Worm (Caenorhabditis elegans) whole organism, L4 larva: ENCODE measurements around the gene noca-1.

Source experiments
- D1046.2 ChIP-seq: fragments of 200-800 bp; sonication (Bioruptor generic); IDR thresholded peaks from 2 replicates; pipeline ENCODE4 v1.3.6; 2022; ENCODE audit warnings: missing genetic modification characterization, missing compliant biosample characterization
- Y5F2A.4 ChIP-seq: fragments of 200-800 bp; sonication (Bioruptor generic); optimal IDR thresholded peaks from 2 replicates; lab custom pipeline; 2018; ENCODE audit warnings: mild to moderate bottlenecking, missing genetic modification characterization, missing compliant biosample characterization
- ZK337.2 ChIP-seq: fragments of 200-800 bp; sonication (Bioruptor generic); IDR thresholded peaks from 2 replicates; pipeline ENCODE4 v1.3.6; 2022; ENCODE audit warnings: missing genetic modification reagents, missing genetic modification characterization, missing compliant biosample characterization
- ZK546.5 ChIP-seq, 2 experiments: sonication (generic microtip); optimal IDR thresholded peaks; 2 replicates each; lab custom pipeline; 2017; ENCODE audit warnings: missing biosample characterization in 2 of 2, missing genetic modification characterization in 2 of 2
- aha-1 ChIP-seq: fragments of 150-350 bp; peaks from one replicate; lab custom pipeline; 2014; ENCODE audit warnings: missing biosample characterization, missing genetic modification characterization
- ama-1 ChIP-seq: fragments of 150-350 bp; optimal IDR thresholded peaks from 2 replicates; lab custom pipeline; 2014; ENCODE audit warnings: inconsistent platforms, mixed read lengths
- attf-4 ChIP-seq: sonication (generic microtip); optimal IDR thresholded peaks from 3 replicates; lab custom pipeline; 2017; ENCODE audit warnings: missing biosample characterization, missing genetic modification characterization
- ceh-28 ChIP-seq: fragments of 150-350 bp; optimal IDR thresholded peaks from 2 replicates; lab custom pipeline; 2014; ENCODE audit warnings: missing biosample characterization, missing genetic modification reagents, missing genetic modification characterization
- ces-1 ChIP-seq: fragments of 150-350 bp; sonication (generic microtip); optimal IDR thresholded peaks from 4 replicates; lab custom pipeline; 2014; ENCODE audit warnings: missing biosample characterization, missing genetic modification reagents, missing genetic modification characterization
- ctbp-1 ChIP-seq: fragments of 200-800 bp; sonication (Bioruptor generic); IDR thresholded peaks from 2 replicates; pipeline ENCODE4 v1.3.6; 2022; ENCODE audit warnings: missing genetic modification reagents, missing genetic modification characterization, missing compliant biosample characterization
- daf-16 ChIP-seq, 3 experiments: sonication (generic microtip); optimal IDR thresholded peaks; 2 replicates each; lab custom pipeline; 2016 to 2017; ENCODE audit warnings: missing genetic modification characterization in 3 of 3, missing genetic modification reagents in 3 of 3, mild to moderate bottlenecking in 2 of 3, missing compliant biosample characterization in 2 of 3, missing biosample characterization in 1 of 3, moderate library complexity in 1 of 3
- daf-19 ChIP-seq: fragments of 200-800 bp; sonication (Bioruptor generic); conservative IDR thresholded peaks from 2 replicates; pipeline ENCODE4 v1.3.6; 2022; ENCODE audit warnings: missing genetic modification characterization, missing compliant biosample characterization
- daf-8 ChIP-seq: fragments of 200-800 bp; sonication (Bioruptor generic); IDR thresholded peaks from 2 replicates; pipeline ENCODE4 v1.3.6; 2022; ENCODE audit warnings: missing genetic modification characterization, missing compliant biosample characterization
- dpl-1 ChIP-seq: fragments of 150-350 bp; optimal IDR thresholded peaks from 2 replicates; lab custom pipeline; 2014; ENCODE audit warnings: missing biosample characterization, missing genetic modification reagents, missing genetic modification characterization
- duxl-1 ChIP-seq: sonication (generic microtip); optimal IDR thresholded peaks from 2 replicates; lab custom pipeline; 2016; ENCODE audit warnings: mild to moderate bottlenecking, missing genetic modification characterization, moderate library complexity, missing compliant biosample characterization; ENCODE audit not compliant: poor library complexity
- dve-1 ChIP-seq: sonication (generic microtip); optimal IDR thresholded peaks from 2 replicates; lab custom pipeline; 2017; ENCODE audit warnings: antibody characterized with exemption, mild to moderate bottlenecking, missing genetic modification characterization, missing compliant biosample characterization; ENCODE audit not compliant: insufficient read depth
- gei-8 ChIP-seq: fragments of 200-800 bp; sonication (Bioruptor generic); optimal IDR thresholded peaks from 2 replicates; lab custom pipeline; 2018; ENCODE audit warnings: mild to moderate bottlenecking, missing genetic modification characterization, missing compliant biosample characterization
- hlh-11 ChIP-seq: fragments of 200-800 bp; sonication (Bioruptor generic); optimal IDR thresholded peaks from 2 replicates; lab custom pipeline; 2018; ENCODE audit warnings: mild to moderate bottlenecking, missing genetic modification characterization, missing compliant biosample characterization
- hmg-1.1 ChIP-seq: fragments of 200-800 bp; sonication (Bioruptor generic); IDR thresholded peaks from 2 replicates; pipeline ENCODE4 v1.3.6; 2022; ENCODE audit warnings: missing genetic modification reagents, missing genetic modification characterization, missing compliant biosample characterization
- lin-29 ChIP-seq: fragments of 200-800 bp; sonication (Bioruptor generic); IDR thresholded peaks from 2 replicates; pipeline ENCODE4 v1.3.6; 2022; ENCODE audit warnings: missing genetic modification reagents, missing genetic modification characterization, missing compliant biosample characterization
- lin-38 ChIP-seq: fragments of 200-800 bp; sonication (Bioruptor generic); IDR thresholded peaks from 2 replicates; pipeline ENCODE4 v1.3.6; 2022; ENCODE audit warnings: missing genetic modification reagents, missing genetic modification characterization, missing compliant biosample characterization
- lsy-2 ChIP-seq, 2 experiments: fragments of 150-350 bp in 1 of 2; sonication (generic microtip) in 1 of 2; optimal IDR thresholded peaks; 2 replicates each; lab custom pipeline; 2014 to 2017; ENCODE audit warnings: missing biosample characterization in 2 of 2, missing genetic modification characterization in 2 of 2
- madf-9 ChIP-seq: fragments of 200-800 bp; sonication (Bioruptor generic); conservative IDR thresholded peaks from 2 replicates; pipeline ENCODE4 v1.3.6; 2022; ENCODE audit warnings: missing genetic modification reagents, missing genetic modification characterization, missing compliant biosample characterization
- mes-2 ChIP-seq: sonication (generic microtip); optimal IDR thresholded peaks from 2 replicates; lab custom pipeline; 2016; ENCODE audit warnings: missing genotype, mild to moderate bottlenecking, missing genetic modification characterization, missing compliant biosample characterization; ENCODE audit not compliant: poor library complexity, severe bottlenecking
- mxl-2 ChIP-seq: fragments of 200-800 bp; sonication (Bioruptor generic); conservative IDR thresholded peaks from 2 replicates; pipeline ENCODE4 v1.3.6; 2022; ENCODE audit warnings: missing genetic modification reagents, missing genetic modification characterization, missing compliant biosample characterization
- nhr-25 ChIP-seq: sonication (generic microtip); optimal IDR thresholded peaks from 2 replicates; lab custom pipeline; 2017; ENCODE audit warnings: missing genetic modification characterization, mild to moderate bottlenecking, missing compliant biosample characterization, antibody characterized with exemption, moderate library complexity, borderline replicate concordance; ENCODE audit not compliant: insufficient read depth
- nhr-28 ChIP-seq: fragments of 150-350 bp; optimal IDR thresholded peaks from 2 replicates; lab custom pipeline; 2014; ENCODE audit warnings: missing biosample characterization, missing genetic modification characterization
- nhr-41 ChIP-seq: fragments of 200-800 bp; sonication (Bioruptor generic); IDR thresholded peaks from 2 replicates; pipeline ENCODE4 v1.3.6; 2022; ENCODE audit warnings: missing genetic modification reagents, missing genetic modification characterization, missing compliant biosample characterization
- nhr-6 ChIP-seq: fragments of 150-350 bp; optimal IDR thresholded peaks from 2 replicates; lab custom pipeline; 2014; ENCODE audit warnings: missing biosample characterization, missing genetic modification characterization
- nhr-77 ChIP-seq: fragments of 150-350 bp; optimal IDR thresholded peaks from 2 replicates; lab custom pipeline; 2014; ENCODE audit warnings: missing biosample characterization, missing genetic modification characterization
- rbr-2 ChIP-seq: sonication (generic microtip); optimal IDR thresholded peaks from 2 replicates; lab custom pipeline; 2016; ENCODE audit warnings: missing genotype, missing genetic modification characterization, missing compliant biosample characterization
- unc-62 ChIP-seq, 3 experiments: fragments of 150-350 bp in 1 of 3; sonication (generic microtip); optimal IDR thresholded peaks in 2 of 3; peaks in 1 of 3; 1 replicate in 1 of 3; 2 replicates in 2 of 3; lab custom pipeline; 2014 to 2017; ENCODE audit warnings: missing biosample characterization in 3 of 3, missing genetic modification characterization in 3 of 3, missing genetic modification reagents in 3 of 3, missing genotype in 1 of 3

Gene noca-1

ce11 chrV:13176117-13176753, 23.5 kb downstream of the noca-1 start, which contains the start of gene him-17:
Gene him-17 (plus strand): TSS chrV:13176711.
- TF ChIP-seq lin-38 (peak; percentile 34), daf-16 (GFP tag; optimal IDR thresholded peaks at IDR 0.05; lab: Kevin White, UChicago) (no peak), daf-16 (tag; optimal IDR thresholded peaks at IDR 0.05; lab: Kevin White, UChicago) (peak; percentile 36), nhr-6 (tag; lab: Kevin White, UChicago) (peak; percentile 53), rbr-2 (tag; lab: Kevin White, UChicago) (peak; percentile 7), lin-29 (GFP tag; lab: Robert Waterston, UW) (no peak), attf-4 (no peak), hlh-11 (tag; lab: Kevin White, UChicago) (peak; percentile 32), mes-2 (tag; lab: Kevin White, UChicago) (peak; percentile 88), aha-1 (tag; lab: Kevin White, UChicago) (peak; percentile 30), dpl-1 (peak; percentile 25), duxl-1 (peak; percentile 37), madf-9 (no peak), daf-19 (GFP tag; lab: Robert Waterston, UW) (0 out of 2 replicates have a peak, but pooled peaks have one; percentile 22), hmg-1.1 (GFP tag; lab: Robert Waterston, UW) (peak; percentile 50; the same call in 1 of the 2 replicates), dve-1 (tag; lab: Kevin White, UChicago) (peak; percentile 62)

ce11 chrV:13176814-13177213, 24.1 kb downstream of the noca-1 start:
- TF ChIP-seq unc-62 (GFP tag; optimal IDR thresholded peaks at IDR 0.05 in 1 of 2; lab: Kevin White, UChicago) (peak in 1 of 2 experiments; percentile 96), unc-62 (tag; optimal IDR thresholded peaks at IDR 0.05; lab: Kevin White, UChicago) (no peak), aha-1 (tag; lab: Kevin White, UChicago) (peak; percentile 17), Y5F2A.4 (GFP tag; lab: Kevin White, UChicago) (no peak)

ce11 chrV:13179986-13180591, 27.4 kb downstream of the noca-1 start, which contains the start of gene cni-1:
Gene cni-1 (plus strand): TSS chrV:13180330.
- TF ChIP-seq mxl-2 (GFP tag; lab: Robert Waterston, UW) (no peak), ama-1 (peak; percentile 52), ZK546.5 (tag; optimal IDR thresholded peaks at IDR 0.05; lab: Kevin White, UChicago) (no peak), unc-62 (GFP tag; optimal IDR thresholded peaks at IDR 0.05 in 1 of 2; lab: Kevin White, UChicago) (peak in 1 of 2 experiments; percentile 95), unc-62 (tag; optimal IDR thresholded peaks at IDR 0.05; lab: Kevin White, UChicago) (no peak), ceh-28 (tag; lab: Kevin White, UChicago) (no peak), D1046.2 (GFP tag; lab: Robert Waterston, UW) (no peak), daf-8 (GFP tag; lab: Robert Waterston, UW) (no peak)

ce11 chrV:13181450-13181849, 28.7 kb downstream of the noca-1 start:
- TF ChIP-seq aha-1 (tag; lab: Kevin White, UChicago) (peak; percentile 77), nhr-25 (tag; lab: Kevin White, UChicago) (no peak)
- TF ChIP-seq, all 104 proteins: peak for 1

- TF ChIP-seq rbr-2 (tag; lab: Kevin White, UChicago) (no peak), lsy-2 (tag; optimal IDR thresholded peaks at IDR 0.05; lab: Kevin White, UChicago) (no peak), gei-8 (GFP tag; lab: Kevin White, UChicago) (no peak)
- TF ChIP-seq, all 104 proteins: peak for 0
Observed at ce11 chrV:13184137-13184536, 31.4 kb downstream of the noca-1 start, which contains the start of gene T09E8.4. Gene T09E8.4 (minus strand): TSS chrV:13184237.

ce11 chrV:13185384-13185783, 32.7 kb downstream of the noca-1 start, which contains the start of gene sri-6:
Gene sri-6 (plus strand): TSS chrV:13185684.
- TF ChIP-seq nhr-28 (tag; lab: Kevin White, UChicago), result no peak
- no peak for TF ChIP-seq ZK337.2 (GFP tag; lab: Robert Waterston, UW)
- no peak for TF ChIP-seq rbr-2 (tag; lab: Kevin White, UChicago)
- TF ChIP-seq hlh-11 (tag; lab: Kevin White, UChicago), result no peak
- no peak for TF ChIP-seq ctbp-1
- TF ChIP-seq daf-19 (GFP tag; lab: Robert Waterston, UW), result no peak
- TF ChIP-seq ces-1 (GFP tag; lab: Kevin White, UChicago), result no peak
- no peak for TF ChIP-seq nhr-77 (tag; lab: Kevin White, UChicago)
- no peak for TF ChIP-seq nhr-41 (GFP tag; lab: Robert Waterston, UW)
